Worm (Caenorhabditis elegans): ENCODE results near the gene C53D6.4.

C53D6.4 gene

ce11 chrIV:9010257-9010656 lies 10.5 kb downstream of the C53D6.4 start, which contains the start of gene C53D6.11:
Gene C53D6.11, plus strand, starts transcription at chrIV:9010584.
- no peak for TF ChIP-seq sem-2 (GFP tag; optimal IDR thresholded peaks at IDR 0.05)

- no peak for TF ChIP-seq zip-8 (tag; optimal IDR thresholded peaks at IDR 0.05)
- peak; percentile 72 for TF ChIP-seq unc-62 (GFP tag; optimal IDR thresholded peaks at IDR 0.05)
- TF ChIP-seq hlh-1 (tag; optimal IDR thresholded peaks at IDR 0.05) = peak; percentile 74
- no peak for TF ChIP-seq ham-2 (GFP tag; optimal IDR thresholded peaks at IDR 0.05)
- TF ChIP-seq snpc-4 (tag; optimal IDR thresholded peaks at IDR 0.05) = no peak
- no peak for TF ChIP-seq flh-1 (GFP tag; optimal IDR thresholded peaks at IDR 0.05)
These were observed 12.8 kb downstream of the C53D6.4 start for ce11 chrIV:9007947-9008346.

- TF ChIP-seq ham-2 (GFP tag; optimal IDR thresholded peaks at IDR 0.05) (no peak), nhr-76 (tag; optimal IDR thresholded peaks at IDR 0.05) (no peak), elt-3 (tag; optimal IDR thresholded peaks at IDR 0.05) (no peak), ceh-39 (tag; optimal IDR thresholded peaks at IDR 0.05) (no peak)
These were observed 15.4 kb downstream of the C53D6.4 start, which contains the start of gene unc-129 for ce11 chrIV:9005310-9005709. Gene unc-129, minus strand, starts transcription at chrIV:9005410.

- TF ChIP-seq ces-1 (GFP tag; optimal IDR thresholded peaks at IDR 0.05) (no peak), elt-3 (tag; optimal IDR thresholded peaks at IDR 0.05) (no peak), unc-120 (tag; optimal IDR thresholded peaks at IDR 0.05; ENCODE audit: poor library complexity, severe bottlenecking) (no peak), elt-1 (tag; optimal IDR thresholded peaks at IDR 0.05; ENCODE audit: borderline replicate concordance, insufficient read depth) (no peak), snpc-4 (tag; optimal IDR thresholded peaks at IDR 0.05) (no peak), hlh-1 (tag; optimal IDR thresholded peaks at IDR 0.05) (no peak), sptf-1 (tag; optimal IDR thresholded peaks at IDR 0.05) (no peak), tbx-8 (GFP tag; optimal IDR thresholded peaks at IDR 0.05) (no peak), nhr-12 (tag; optimal IDR thresholded peaks at IDR 0.05) (no peak), M03D4.4 (tag; optimal IDR thresholded peaks at IDR 0.05) (no peak), flh-1 (GFP tag; optimal IDR thresholded peaks at IDR 0.05) (no peak), mls-2 (tag; optimal IDR thresholded peaks at IDR 0.05) (no peak), drap-1 (GFP tag; optimal IDR thresholded peaks at IDR 0.05) (no peak), nhr-237 (tag; optimal IDR thresholded peaks at IDR 0.05) (no peak), bed-3 (GFP tag; optimal IDR thresholded peaks at IDR 0.05) (no peak), lsy-2 (tag; optimal IDR thresholded peaks at IDR 0.05) (no peak), lin-13 (tag; optimal IDR thresholded peaks at IDR 0.05) (no peak), nhr-28 (tag; optimal IDR thresholded peaks at IDR 0.05) (no peak), sem-2 (GFP tag; optimal IDR thresholded peaks at IDR 0.05) (no peak), mab-5 (tag; optimal IDR thresholded peaks at IDR 0.05) (no peak)
These were observed 18.1 kb downstream of the C53D6.4 start, which contains the start of gene C53D6.8 for ce11 chrIV:9002636-9003035. Gene C53D6.8, minus strand, starts transcription at chrIV:9002736.

- TF ChIP-seq unc-39 (tag; optimal IDR thresholded peaks at IDR 0.05) (no peak), unc-120 (tag; optimal IDR thresholded peaks at IDR 0.05; ENCODE audit: poor library complexity, severe bottlenecking) (no peak), M03D4.4 (tag; optimal IDR thresholded peaks at IDR 0.05) (no peak), blmp-1 (tag; optimal IDR thresholded peaks at IDR 0.05) (no peak), nhr-237 (tag; optimal IDR thresholded peaks at IDR 0.05) (no peak), flh-1 (GFP tag; optimal IDR thresholded peaks at IDR 0.05) (no peak), ceh-83 (GFP tag; optimal IDR thresholded peaks at IDR 0.05) (no peak), elt-3 (tag; optimal IDR thresholded peaks at IDR 0.05) (no peak), lsy-2 (tag; optimal IDR thresholded peaks at IDR 0.05) (no peak), elt-1 (tag; optimal IDR thresholded peaks at IDR 0.05; ENCODE audit: borderline replicate concordance, insufficient read depth) (no peak), pha-4 (tag; optimal IDR thresholded peaks at IDR 0.05) (no peak), nhr-28 (tag; optimal IDR thresholded peaks at IDR 0.05) (no peak), nhr-2 (tag; optimal IDR thresholded peaks at IDR 0.05) (no peak)
These were observed 19.6 kb downstream of the C53D6.4 start for ce11 chrIV:9001184-9001583.

ce11 chrIV:9000664-9001063 lies 20.1 kb downstream of the C53D6.4 start:
- TF ChIP-seq nhr-76 (tag; optimal IDR thresholded peaks at IDR 0.05) (no peak), blmp-1 (tag; optimal IDR thresholded peaks at IDR 0.05) (no peak), M03D4.4 (tag; optimal IDR thresholded peaks at IDR 0.05) (no peak), drap-1 (GFP tag; optimal IDR thresholded peaks at IDR 0.05) (no peak), elt-3 (tag; optimal IDR thresholded peaks at IDR 0.05) (no peak), nhr-237 (tag; optimal IDR thresholded peaks at IDR 0.05) (no peak), mab-5 (tag; optimal IDR thresholded peaks at IDR 0.05) (no peak), ceh-39 (tag; optimal IDR thresholded peaks at IDR 0.05) (no peak), pha-4 (tag; optimal IDR thresholded peaks at IDR 0.05) (no peak), ham-2 (GFP tag; optimal IDR thresholded peaks at IDR 0.05) (no peak), mep-1 (tag; optimal IDR thresholded peaks at IDR 0.05) (no peak), ceh-83 (GFP tag; optimal IDR thresholded peaks at IDR 0.05) (no peak), mls-2 (tag; optimal IDR thresholded peaks at IDR 0.05) (no peak), flh-1 (GFP tag; optimal IDR thresholded peaks at IDR 0.05) (no peak), lin-32 (GFP tag; optimal IDR thresholded peaks at IDR 0.05) (no peak), cnd-1 (tag; optimal IDR thresholded peaks at IDR 0.05) (no peak), ztf-11 (tag; optimal IDR thresholded peaks at IDR 0.05) (no peak), tbx-8 (GFP tag; optimal IDR thresholded peaks at IDR 0.05) (no peak), unc-120 (tag; optimal IDR thresholded peaks at IDR 0.05; ENCODE audit: poor library complexity, severe bottlenecking) (no peak)
